Worm (Caenorhabditis elegans) whole organism, mixed stage, embryonic: Measurements from ENCODE around the gene sqst-1.

Experiments
- bed-3 ChIP-seq: fragments of 200-800 bp; sonication (Bioruptor generic); optimal IDR thresholded peaks from 3 replicates; lab custom pipeline; 2018; ENCODE audit warnings: mild to moderate bottlenecking, missing genetic modification characterization, moderate library complexity, missing compliant biosample characterization
- ceh-43 ChIP-seq: fragments of 200-800 bp; sonication (Bioruptor generic); optimal IDR thresholded peaks from 2 replicates; lab custom pipeline; 2018; ENCODE audit warnings: mild to moderate bottlenecking, missing genetic modification characterization, moderate library complexity, missing compliant biosample characterization
- ceh-83 ChIP-seq: fragments of 200-800 bp; sonication (Bioruptor generic); optimal IDR thresholded peaks from 2 replicates; lab custom pipeline; 2018; ENCODE audit warnings: mild to moderate bottlenecking, missing genetic modification characterization, missing compliant biosample characterization
- ces-1 ChIP-seq: fragments of 150-350 bp; optimal IDR thresholded peaks from 2 replicates; lab custom pipeline; 2014; ENCODE audit warnings: missing biosample characterization, missing genetic modification reagents, missing genetic modification characterization
- drap-1 ChIP-seq: fragments of 200-800 bp; sonication (Bioruptor generic); optimal IDR thresholded peaks from 3 replicates; lab custom pipeline; 2018; ENCODE audit warnings: mild to moderate bottlenecking, missing genetic modification characterization, missing compliant biosample characterization
- elt-1 ChIP-seq: sonication (generic microtip); optimal IDR thresholded peaks from 2 replicates; lab custom pipeline; 2017; ENCODE audit warnings: missing genetic modification characterization, mild to moderate bottlenecking, missing compliant biosample characterization, antibody characterized with exemption, moderate library complexity, borderline replicate concordance; ENCODE audit not compliant: insufficient read depth
- elt-3 ChIP-seq: fragments of 150-350 bp; optimal IDR thresholded peaks from 2 replicates; lab custom pipeline; 2014; ENCODE audit warnings: missing biosample characterization, missing genetic modification characterization
- flh-1 ChIP-seq: fragments of 200-800 bp; sonication (Bioruptor generic); optimal IDR thresholded peaks from 2 replicates; lab custom pipeline; 2018; ENCODE audit warnings: mild to moderate bottlenecking, missing genetic modification characterization, moderate library complexity, missing compliant biosample characterization
- hlh-1 ChIP-seq: fragments of 150-350 bp; optimal IDR thresholded peaks from 2 replicates; lab custom pipeline; 2014; ENCODE audit warnings: missing biosample characterization, missing genetic modification reagents, missing genetic modification characterization
- lin-13 ChIP-seq: fragments of 150-350 bp; optimal IDR thresholded peaks from 2 replicates; lab custom pipeline; 2014; ENCODE audit warnings: missing biosample characterization, missing genetic modification characterization
- lin-32 ChIP-seq: fragments of 200-800 bp; sonication (Bioruptor generic); optimal IDR thresholded peaks from 2 replicates; lab custom pipeline; 2018; ENCODE audit warnings: mild to moderate bottlenecking, missing genetic modification characterization, missing compliant biosample characterization
- mab-5 ChIP-seq: fragments of 150-350 bp; optimal IDR thresholded peaks from 2 replicates; lab custom pipeline; 2014; ENCODE audit warnings: missing biosample characterization, missing genetic modification characterization
- mep-1 ChIP-seq: fragments of 150-350 bp; optimal IDR thresholded peaks from 2 replicates; lab custom pipeline; 2017; ENCODE audit warnings: missing biosample characterization, missing genetic modification reagents, missing genetic modification characterization, inconsistent platforms
- mls-2 ChIP-seq: sonication (generic microtip); optimal IDR thresholded peaks from 2 replicates; lab custom pipeline; 2016; ENCODE audit warnings: mild to moderate bottlenecking, missing genetic modification characterization, moderate library complexity, missing compliant biosample characterization
- nhr-12 ChIP-seq: fragments of 150-350 bp; optimal IDR thresholded peaks from 2 replicates; lab custom pipeline; 2014; ENCODE audit warnings: missing biosample characterization, missing genetic modification characterization
- nhr-28 ChIP-seq: fragments of 150-350 bp; optimal IDR thresholded peaks from 2 replicates; lab custom pipeline; 2014; ENCODE audit warnings: missing biosample characterization, missing genetic modification characterization
- pha-4 ChIP-seq: fragments of 150-350 bp; optimal IDR thresholded peaks from 2 replicates; lab custom pipeline; 2018; ENCODE audit warnings: missing biosample characterization, missing genetic modification reagents, missing genetic modification characterization
- snpc-4 ChIP-seq: fragments of 150-350 bp; optimal IDR thresholded peaks from 2 replicates; lab custom pipeline; 2014; ENCODE audit warnings: missing biosample characterization, missing genetic modification characterization
- unc-39 ChIP-seq: fragments of 150-350 bp; optimal IDR thresholded peaks from 2 replicates; lab custom pipeline; 2014; ENCODE audit warnings: missing biosample characterization, missing genetic modification characterization
- zip-8 ChIP-seq: fragments of 150-350 bp; optimal IDR thresholded peaks from 2 replicates; lab custom pipeline; 2014; ENCODE audit warnings: missing biosample characterization, missing genetic modification characterization
- ztf-11 ChIP-seq: fragments of 150-350 bp; optimal IDR thresholded peaks from 2 replicates; lab custom pipeline; 2014; ENCODE audit warnings: missing biosample characterization, missing genetic modification characterization

The sqst-1 gene

ce11 chrIV:12034776-12035175 lies 694 bp downstream of the sqst-1 start:
- no peak for TF ChIP-seq flh-1 (GFP tag; lab: Kevin White, UChicago)

- TF ChIP-seq ceh-83 (GFP tag; lab: Kevin White, UChicago), result no peak
Observed at ce11 chrIV:12035422-12035821, 1.3 kb downstream of the sqst-1 start.

DNA sequence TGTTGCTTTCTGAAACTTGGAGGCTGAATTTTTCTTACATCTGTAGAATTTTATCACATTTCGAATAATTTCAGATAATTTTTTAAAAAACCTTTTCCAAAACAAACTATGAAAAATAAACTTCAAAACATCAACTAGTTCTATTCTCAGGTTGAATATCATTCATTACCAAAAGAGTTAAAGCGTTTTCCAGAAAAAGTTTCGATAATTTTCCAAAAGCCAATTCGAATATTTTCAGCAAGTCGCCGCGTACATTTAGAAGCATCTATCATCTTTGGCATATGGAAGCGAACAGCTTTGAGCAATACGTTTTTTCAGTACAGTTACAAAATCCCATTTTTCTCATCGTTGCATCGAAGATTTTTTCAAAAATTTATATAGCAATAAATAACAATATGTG lies 2.8 kb downstream of the sqst-1 start:
- no peak for TF ChIP-seq ceh-43 (GFP tag; lab: Kevin White, UChicago)
- TF ChIP-seq ces-1 (GFP tag; lab: Kevin White, UChicago), result no peak
- no peak for TF ChIP-seq nhr-28 (tag; lab: Kevin White, UChicago)
- no peak for TF ChIP-seq zip-8 (tag; lab: Kevin White, UChicago)
- no peak for TF ChIP-seq unc-39 (tag; lab: Kevin White, UChicago)
- no peak for TF ChIP-seq ceh-83 (GFP tag; lab: Kevin White, UChicago)
- no peak for TF ChIP-seq elt-3 (tag; lab: Kevin White, UChicago)
- TF ChIP-seq mls-2, result no peak
- TF ChIP-seq lin-13 (tag; lab: Kevin White, UChicago), result no peak

DNA sequence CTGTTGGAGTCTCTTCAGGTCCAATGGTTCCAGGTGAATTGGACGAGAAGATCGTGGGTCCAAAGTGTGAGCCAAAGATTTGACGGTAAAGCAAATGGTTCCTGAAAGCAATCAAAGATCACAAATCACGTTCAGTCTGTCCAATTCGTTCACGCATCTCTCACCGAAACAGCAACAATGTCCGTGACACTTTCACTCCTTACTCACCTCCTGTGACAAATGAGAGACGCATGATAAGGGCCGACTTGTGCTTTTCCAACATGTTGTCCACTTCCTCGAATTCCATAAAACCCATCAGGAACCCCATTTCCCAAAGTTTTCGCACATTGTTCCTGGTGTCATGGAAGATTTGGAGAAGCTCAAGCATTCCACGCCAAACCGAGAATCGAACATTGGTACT lies 6.3 kb downstream of the sqst-1 start:
- TF ChIP-seq lin-32 (no peak), pha-4 (tag; lab: Kevin White, UChicago) (no peak), ceh-43 (GFP tag; lab: Kevin White, UChicago) (no peak), ceh-83 (GFP tag; lab: Kevin White, UChicago) (no peak)

DNA sequence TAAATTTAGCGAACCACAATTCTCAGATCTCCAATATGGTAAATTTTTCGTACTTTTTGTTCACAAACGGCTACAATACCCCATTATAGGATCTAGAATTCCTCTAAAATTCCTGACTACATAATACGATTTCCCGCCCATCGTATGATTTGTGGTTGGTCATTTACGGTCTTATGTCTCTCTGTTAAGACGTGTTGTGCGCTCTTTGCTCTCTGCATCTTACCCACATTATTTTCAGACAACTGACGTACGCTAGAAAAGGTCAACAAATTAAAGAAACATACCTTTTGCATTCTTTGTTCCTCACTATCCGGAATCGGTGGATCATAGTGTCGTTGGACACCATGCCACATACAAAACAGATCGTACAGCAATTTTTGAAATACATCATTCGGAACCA lies 9.0 kb downstream of the sqst-1 start:
- no peak for TF ChIP-seq bed-3 (GFP tag; lab: Kevin White, UChicago)
- no peak for TF ChIP-seq flh-1 (GFP tag; lab: Kevin White, UChicago)
- TF ChIP-seq ztf-11 (tag; lab: Kevin White, UChicago), result no peak
- no peak for TF ChIP-seq drap-1 (GFP tag; lab: Kevin White, UChicago)
- no peak for TF ChIP-seq nhr-28 (tag; lab: Kevin White, UChicago)
- TF ChIP-seq snpc-4 (tag; lab: Kevin White, UChicago), result no peak
- no peak for TF ChIP-seq lin-13 (tag; lab: Kevin White, UChicago)

ce11 chrIV:12044844-12045738 lies 11.0 kb downstream of the sqst-1 start:
- TF ChIP-seq flh-1 (GFP tag; lab: Kevin White, UChicago), result no peak
- no peak for TF ChIP-seq hlh-1 (tag; lab: Kevin White, UChicago)
- no peak for TF ChIP-seq nhr-12 (tag; lab: Kevin White, UChicago)
- TF ChIP-seq zip-8 (tag; lab: Kevin White, UChicago), result peak; percentile 84
- TF ChIP-seq elt-1 (tag; lab: Kevin White, UChicago), result peak; percentile 42
- no peak for TF ChIP-seq mep-1
- no peak for TF ChIP-seq mab-5

- TF ChIP-seq flh-1 (GFP tag; lab: Kevin White, UChicago), result no peak
- TF ChIP-seq elt-3 (tag; lab: Kevin White, UChicago), result peak; percentile 19
- no peak for TF ChIP-seq unc-39 (tag; lab: Kevin White, UChicago)
Observed at ce11 chrIV:12046524-12047203, 12.6 kb downstream of the sqst-1 start, which contains the start of gene T12G3.2. Gene T12G3.2 (minus strand): TSS chrIV:12046967.
